Worm (Caenorhabditis elegans) whole organism, L3 larva: ENCODE measurements around the gene srxa-1.

ENCODE experiments used
- elt-3 ChIP-seq, 3 experiments: fragments of 150-350 bp in 1 of 3; sonication (generic microtip) in 2 of 3; optimal IDR thresholded peaks; 2 replicates in 2 of 3; 4 replicates in 1 of 3; lab custom pipeline; 2014 to 2017; ENCODE audit warnings: missing biosample characterization in 3 of 3, missing genetic modification characterization in 3 of 3
- fkh-10 ChIP-seq: sonication (generic microtip); optimal IDR thresholded peaks from 2 replicates; lab custom pipeline; 2017; ENCODE audit warnings: missing biosample characterization, missing genetic modification reagents, missing genetic modification characterization
- lin-39 ChIP-seq: fragments of 150-350 bp; optimal IDR thresholded peaks from 2 replicates; lab custom pipeline; 2018; ENCODE audit warnings: missing biosample characterization, missing genetic modification reagents, missing genetic modification characterization
- nhr-11 ChIP-seq: fragments of 150-350 bp; optimal IDR thresholded peaks from 2 replicates; lab custom pipeline; 2014; ENCODE audit warnings: missing biosample characterization, missing genetic modification characterization
- pha-4 ChIP-seq: fragments of 150-350 bp; optimal IDR thresholded peaks from 2 replicates; lab custom pipeline; 2014; ENCODE audit warnings: missing biosample characterization, missing genetic modification reagents, missing genetic modification characterization
- tbx-2 ChIP-seq: sonication (generic microtip); optimal IDR thresholded peaks from 2 replicates; lab custom pipeline; 2016; ENCODE audit warnings: mild to moderate bottlenecking, missing genetic modification characterization, missing compliant biosample characterization
- ztf-4 ChIP-seq: fragments of 150-350 bp; optimal IDR thresholded peaks from 2 replicates; lab custom pipeline; 2014; ENCODE audit warnings: missing biosample characterization, missing genetic modification characterization

DNA sequence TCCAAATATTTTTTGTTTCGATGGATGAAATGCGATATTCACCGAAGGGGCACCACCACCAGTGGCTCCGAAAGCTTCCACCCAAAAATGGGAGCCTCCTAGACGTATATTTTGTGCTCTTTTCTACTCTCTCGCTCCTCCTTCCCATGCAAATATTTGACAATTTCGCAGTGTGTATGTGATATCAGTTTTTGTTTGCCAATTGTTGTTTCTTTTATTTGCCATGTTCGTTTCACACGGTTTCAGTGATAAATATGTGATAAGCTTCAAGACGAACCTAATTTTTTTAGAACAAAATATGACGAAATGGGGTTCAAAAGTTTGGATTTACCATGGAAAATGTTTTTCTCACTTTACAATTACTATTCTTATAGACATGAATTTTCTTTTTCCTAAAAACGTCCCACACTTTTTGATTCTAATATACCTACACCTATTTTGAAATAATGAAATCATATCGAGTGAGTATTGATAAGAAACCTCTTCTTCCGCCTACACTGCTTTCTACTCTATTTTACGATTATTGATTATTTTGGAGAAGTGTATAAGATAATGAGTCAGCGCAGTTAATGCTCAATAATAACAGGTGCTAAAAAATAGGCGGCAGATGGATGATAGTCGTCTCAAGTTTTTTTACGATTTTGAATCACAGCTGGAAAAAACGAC, 22.1 kb downstream of the srxa-1 start:
- TF ChIP-seq elt-3 (tag; optimal IDR thresholded peaks at IDR 0.05; lab: Kevin White, UChicago) = no peak
- TF ChIP-seq ztf-4 (tag; lab: Kevin White, UChicago) = no peak
- TF ChIP-seq lin-39 (tag; lab: Kevin White, UChicago) = no peak
- TF ChIP-seq fkh-10 (GFP tag; lab: Kevin White, UChicago) = no peak
- no peak for TF ChIP-seq pha-4
- TF ChIP-seq tbx-2 (tag; lab: Kevin White, UChicago) = no peak
- no peak for TF ChIP-seq nhr-11 (tag; lab: Kevin White, UChicago)
